Fruit fly (Drosophila melanogaster): ENCODE measurements around the gene CG9631.

- TF ChIP-seq CTCF (optimal IDR thresholded peaks at IDR 0.05) (no peak), CG8478 (optimal IDR thresholded peaks at IDR 0.05) (no peak)
These were observed 18.8 kb upstream of the CG9631 start, which contains the start of gene CG9616 for dm6 chr3R:14245371-14245770.
